Worm (Caenorhabditis elegans) whole organism, young adult: ENCODE measurements around the gene F28C6.9.

Experiments used
- F10E7.11 ChIP-seq: sonication (generic microtip); optimal IDR thresholded peaks from 2 replicates; lab custom pipeline; 2017; ENCODE audit warnings: mild to moderate bottlenecking, missing genetic modification characterization, moderate library complexity, missing compliant biosample characterization
- K11D2.4 ChIP-seq: fragments of 200-800 bp; sonication (Bioruptor generic); IDR thresholded peaks from 2 replicates; pipeline ENCODE4 v1.3.6; 2022; ENCODE audit warnings: missing genetic modification reagents, missing genetic modification characterization, missing compliant biosample characterization
- ceh-79 ChIP-seq: sonication (generic microtip); optimal IDR thresholded peaks from 2 replicates; lab custom pipeline; 2017; ENCODE audit warnings: mild to moderate bottlenecking, missing genetic modification characterization, missing compliant biosample characterization
- ceh-91 ChIP-seq: fragments of 200-800 bp; sonication (Bioruptor generic); IDR thresholded peaks from 2 replicates; pipeline ENCODE4 v1.3.6; 2022; ENCODE audit warnings: missing genetic modification reagents, missing genetic modification characterization, missing compliant biosample characterization
- hmg-1.2 ChIP-seq: fragments of 200-800 bp; sonication (Bioruptor generic); IDR thresholded peaks from 2 replicates; pipeline ENCODE4 v1.3.6; 2022; ENCODE audit warnings: missing genetic modification reagents, missing genetic modification characterization, missing compliant biosample characterization
- hmg-20 ChIP-seq: fragments of 200-800 bp; sonication (Bioruptor generic); IDR thresholded peaks from 2 replicates; pipeline ENCODE4 v1.3.6; 2022; ENCODE audit warnings: missing genetic modification reagents, missing genetic modification characterization, missing compliant biosample characterization
- madf-8 ChIP-seq: fragments of 200-800 bp; sonication (Bioruptor generic); conservative IDR thresholded peaks from 2 replicates; pipeline ENCODE4 v1.3.6; 2022; ENCODE audit warnings: missing genetic modification reagents, missing genetic modification characterization, missing compliant biosample characterization
- pha-4 ChIP-seq: fragments of 150-350 bp; sonication (generic microtip); optimal IDR thresholded peaks from 2 replicates; lab custom pipeline; 2014; ENCODE audit warnings: missing biosample characterization, missing genetic modification reagents, missing genetic modification characterization
- rpc-1 ChIP-seq, 2 experiments: fragments of 150-350 bp in 1 of 2; sonication (generic microtip) in 1 of 2; optimal IDR thresholded peaks; 2 replicates each; lab custom pipeline; 2014 to 2018; ENCODE audit warnings: missing biosample characterization in 1 of 2, missing genetic modification characterization in 1 of 2, missing genetic modification reagents in 1 of 2, missing genotype in 1 of 2
- snpc-4 ChIP-seq, 5 experiments: fragments of 150-350 bp in 1 of 5; sonication (generic microtip) in 4 of 5; optimal IDR thresholded peaks; 2 replicates each; lab custom pipeline; 2014 to 2018; ENCODE audit warnings: missing genetic modification characterization in 5 of 5, missing biosample characterization in 3 of 5, antibody characterized with exemption in 2 of 5, mild to moderate bottlenecking in 2 of 5, missing compliant biosample characterization in 2 of 5, missing genotype in 2 of 5, moderate library complexity in 2 of 5, missing genetic modification reagents in 1 of 5
- unc-62 ChIP-seq: fragments of 150-350 bp; optimal IDR thresholded peaks from 2 replicates; lab custom pipeline; 2014; ENCODE audit warnings: missing biosample characterization, missing genetic modification reagents, missing genetic modification characterization
- ztf-22 ChIP-seq: fragments of 200-800 bp; sonication (Bioruptor generic); optimal IDR thresholded peaks from 2 replicates; lab custom pipeline; 2018; ENCODE audit warnings: mild to moderate bottlenecking, missing genetic modification characterization, moderate library complexity, missing compliant biosample characterization

DNA sequence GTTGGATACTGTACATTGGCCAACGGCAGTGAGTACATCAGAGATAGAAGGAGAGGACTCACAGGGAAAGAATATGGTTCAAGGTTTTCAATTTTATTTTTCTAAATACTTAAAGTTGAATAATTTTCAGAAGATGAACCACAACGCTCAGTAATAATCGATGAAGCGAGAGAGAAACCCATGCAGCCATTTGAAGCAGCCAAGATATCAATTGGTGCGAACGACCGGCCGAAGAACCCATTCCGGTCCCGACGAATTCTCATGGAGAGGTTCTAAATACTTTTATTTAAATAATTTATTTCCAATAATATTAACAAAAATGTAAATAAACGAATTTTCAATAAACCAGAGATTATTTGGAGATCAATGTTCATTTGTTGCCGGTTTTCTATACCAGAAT lies 9.8 kb downstream of the F28C6.9 start, which contains the start of gene pigg-1:
- no peak for TF ChIP-seq hmg-20
- no peak for TF ChIP-seq ztf-22
- no peak for TF ChIP-seq snpc-4 (GFP tag; optimal IDR thresholded peaks at IDR 0.05; lab: Kevin White, UChicago)
- TF ChIP-seq snpc-4 (tag; optimal IDR thresholded peaks at IDR 0.05; lab: Kevin White, UChicago), result no peak
- TF ChIP-seq F10E7.11 (tag; lab: Kevin White, UChicago), result no peak
- no peak for TF ChIP-seq rpc-1 (optimal IDR thresholded peaks at IDR 0.05; lab: Kevin White, UChicago)
- no peak for TF ChIP-seq rpc-1 (tag; optimal IDR thresholded peaks at IDR 0.05; lab: Kevin White, UChicago)
- TF ChIP-seq ceh-79 (tag; lab: Kevin White, UChicago), result no peak
- no peak for TF ChIP-seq ceh-91 (GFP tag; lab: Robert Waterston, UW)
- no peak for TF ChIP-seq unc-62 (GFP tag; lab: Kevin White, UChicago)
- no peak for TF ChIP-seq pha-4 (tag; lab: Kevin White, UChicago)
- no peak for TF ChIP-seq K11D2.4
- no peak for TF ChIP-seq madf-8 (GFP tag; lab: Robert Waterston, UW)
- TF ChIP-seq hmg-1.2 (GFP tag; lab: Robert Waterston, UW), result no peak
